Fruit fly (Drosophila melanogaster) whole organism, embryonic: ENCODE measurements around the gene U2af50.

Experiments
- Abd-B ChIP-seq: fragments of 200-800 bp; sonication (Bioruptor generic); optimal IDR thresholded peaks from 2 replicates; lab custom pipeline; 2018; ENCODE audit warnings: missing biosample characterization, mild to moderate bottlenecking, missing genetic modification characterization, moderate library complexity
- Asciz ChIP-seq: fragments of 200-800 bp; sonication (Bioruptor generic); optimal IDR thresholded peaks from 2 replicates; lab custom pipeline; 2017; ENCODE audit warnings: missing biosample characterization, mild to moderate bottlenecking, missing genetic modification characterization, missing genetic modification reagents
- CG10565 ChIP-seq: fragments of 200-800 bp; sonication (Bioruptor generic); optimal IDR thresholded peaks from 3 replicates; lab custom pipeline; 2016; ENCODE audit warnings: missing biosample characterization, mild to moderate bottlenecking, missing genetic modification characterization
- CG10654 ChIP-seq: fragments of 200-800 bp; sonication (Bioruptor generic); optimal IDR thresholded peaks from 2 replicates; lab custom pipeline; 2016; ENCODE audit warnings: missing biosample characterization, missing genetic modification characterization
- CG10979 ChIP-seq: fragments of 200-800 bp; sonication (Bioruptor generic); optimal IDR thresholded peaks from 2 replicates; lab custom pipeline; 2018; ENCODE audit warnings: missing biosample characterization, mild to moderate bottlenecking, missing genetic modification characterization, moderate library complexity
- CG15479 ChIP-seq: fragments of 200-800 bp; sonication (Bioruptor generic); optimal IDR thresholded peaks from 3 replicates; lab custom pipeline; 2019; ENCODE audit warnings: missing biosample characterization, mild to moderate bottlenecking, missing genetic modification characterization, moderate library complexity
- CG15514 ChIP-seq: fragments of 200-800 bp; sonication (Bioruptor generic); optimal IDR thresholded peaks from 3 replicates; lab custom pipeline; 2017; ENCODE audit warnings: missing biosample characterization, missing genetic modification characterization, mild to moderate bottlenecking, moderate library complexity, missing genetic modification reagents
- CG15601 ChIP-seq: fragments of 200-800 bp; sonication (Bioruptor generic); optimal IDR thresholded peaks from 3 replicates; lab custom pipeline; 2019; ENCODE audit warnings: missing biosample characterization, mild to moderate bottlenecking, missing genetic modification characterization, moderate library complexity
- CG1647 ChIP-seq: fragments of 200-800 bp; sonication (Bioruptor generic); optimal IDR thresholded peaks from 3 replicates; lab custom pipeline; 2016; ENCODE audit warnings: missing biosample characterization, missing genetic modification characterization
- CG16813 ChIP-seq: fragments of 200-800 bp; sonication (Bioruptor generic); IDR thresholded peaks from 3 replicates; pipeline ENCODE4 v1.3.6; 2022; ENCODE audit warnings: missing biosample characterization, missing genetic modification characterization; ENCODE audit not compliant: partially characterized antibody
- CG16863 ChIP-seq: fragments of 200-800 bp; sonication (Bioruptor generic); optimal IDR thresholded peaks from 3 replicates; lab custom pipeline; 2016; ENCODE audit warnings: missing biosample characterization, missing genetic modification characterization
- CG18011 ChIP-seq: fragments of 200-800 bp; sonication (Bioruptor generic); optimal IDR thresholded peaks from 2 replicates; lab custom pipeline; 2017; ENCODE audit warnings: missing biosample characterization, missing genetic modification characterization, mild to moderate bottlenecking, moderate library complexity, missing genotype
- CG2202 ChIP-seq: fragments of 200-800 bp; sonication (Bioruptor generic); optimal IDR thresholded peaks from 2 replicates; lab custom pipeline; 2018; ENCODE audit warnings: missing biosample characterization, mild to moderate bottlenecking, missing genetic modification characterization
- CG32767 ChIP-seq: fragments of 200-800 bp; sonication (Bioruptor generic); IDR thresholded peaks from 2 replicates; pipeline ENCODE4 v1.3.6; 2022; ENCODE audit warnings: missing biosample characterization, missing genetic modification characterization
- CG3726 ChIP-seq: fragments of 200-800 bp; sonication (Bioruptor generic); IDR thresholded peaks from 3 replicates; pipeline ENCODE4, ENCODE4 v1.3.6; 2022; ENCODE audit warnings: missing biosample characterization, missing genetic modification characterization
- CG6791 ChIP-seq: fragments of 200-800 bp; sonication (Bioruptor generic); IDR thresholded peaks from 3 replicates; pipeline ENCODE4 v1.3.6; 2022; ENCODE audit warnings: missing biosample characterization, missing genetic modification characterization; ENCODE audit not compliant: partially characterized antibody
- CG9437 ChIP-seq: fragments of 200-800 bp; sonication (Bioruptor generic); optimal IDR thresholded peaks from 2 replicates; lab custom pipeline; 2018; ENCODE audit warnings: missing biosample characterization, mild to moderate bottlenecking, missing genetic modification characterization
- Dek ChIP-seq: fragments of 200-800 bp; sonication (Bioruptor generic); optimal IDR thresholded peaks from 3 replicates; lab custom pipeline; 2019; ENCODE audit warnings: missing biosample characterization, mild to moderate bottlenecking, missing genetic modification characterization, moderate library complexity
- Dll ChIP-seq: fragments of 200-800 bp; sonication (Bioruptor generic); IDR thresholded peaks from 4 replicates; pipeline ENCODE4 v1.3.6; 2022; ENCODE audit warnings: missing biosample characterization, missing genetic modification characterization; ENCODE audit not compliant: partially characterized antibody
- Eip74EF ChIP-seq, 2 experiments: fragments of 200-800 bp in 1 of 2; fragments of >200 bp in 1 of 2; sonication (Bioruptor generic) in 1 of 2; optimal IDR thresholded peaks; 2 replicates each; lab custom pipeline; 2017 to 2019; ENCODE audit warnings: missing biosample characterization in 2 of 2, missing genetic modification characterization in 2 of 2, mild to moderate bottlenecking in 1 of 2, moderate library complexity in 1 of 2
- Fer2 ChIP-seq: fragments of 200-800 bp; sonication (Bioruptor generic); optimal IDR thresholded peaks from 2 replicates; lab custom pipeline; 2018; ENCODE audit warnings: missing biosample characterization, mild to moderate bottlenecking, missing genetic modification characterization, moderate library complexity
- HLH3B ChIP-seq: fragments of 200-800 bp; sonication (Bioruptor generic); IDR thresholded peaks from 2 replicates; pipeline ENCODE4 v1.3.6; 2022; ENCODE audit warnings: missing biosample characterization, missing genetic modification characterization
- HLHmδ ChIP-seq: fragments of 200-800 bp; sonication (Bioruptor generic); optimal IDR thresholded peaks from 2 replicates; lab custom pipeline; 2018; ENCODE audit warnings: missing biosample characterization, mild to moderate bottlenecking, missing genetic modification characterization, moderate library complexity
- Kr ChIP-seq: fragments of 200-800 bp; sonication (Bioruptor generic); optimal IDR thresholded peaks from 2 replicates; lab custom pipeline; 2017; ENCODE audit warnings: missing biosample characterization, mild to moderate bottlenecking, missing genetic modification characterization
- Max ChIP-seq: fragments of 200-800 bp; sonication (Bioruptor generic); optimal IDR thresholded peaks from 2 replicates; lab custom pipeline; 2016; ENCODE audit warnings: missing biosample characterization, mild to moderate bottlenecking, missing genetic modification characterization
- NC2β ChIP-seq: fragments of 200-800 bp; sonication (Bioruptor generic); optimal IDR thresholded peaks from 2 replicates; lab custom pipeline; 2016; ENCODE audit warnings: missing biosample characterization, missing genetic modification characterization
- NFAT ChIP-seq: fragments of 200-800 bp; sonication (Bioruptor generic); IDR thresholded peaks from 2 replicates; pipeline ENCODE4 v1.3.6; 2022; ENCODE audit warnings: missing biosample characterization, missing genetic modification characterization
- Opbp ChIP-seq: fragments of 200-800 bp; sonication (Bioruptor generic); IDR thresholded peaks from 3 replicates; pipeline ENCODE4 v1.3.6; 2022; ENCODE audit warnings: missing biosample characterization, missing genetic modification characterization; ENCODE audit not compliant: partially characterized antibody
- Scr ChIP-seq: fragments of 200-800 bp; sonication (Bioruptor generic); IDR thresholded peaks from 2 replicates; pipeline ENCODE4 v1.3.6; 2022; ENCODE audit warnings: missing biosample characterization, missing genetic modification characterization; ENCODE audit not compliant: partially characterized antibody
- YL-1 ChIP-seq: fragments of 200-800 bp; sonication (Bioruptor generic); optimal IDR thresholded peaks from 3 replicates; lab custom pipeline; 2017; ENCODE audit warnings: missing biosample characterization, mild to moderate bottlenecking, missing genetic modification characterization
- bab2 ChIP-seq: fragments of 200-800 bp; sonication (Bioruptor generic); optimal IDR thresholded peaks from 2 replicates; lab custom pipeline; 2016; ENCODE audit warnings: missing biosample characterization, missing genetic modification characterization
- cas ChIP-seq: fragments of 200-800 bp; sonication (Bioruptor generic); IDR thresholded peaks from 2 replicates; pipeline ENCODE4 v1.3.6; 2022; ENCODE audit warnings: missing biosample characterization, missing genetic modification characterization
- danr ChIP-seq: fragments of 200-800 bp; sonication (Bioruptor generic); IDR thresholded peaks from 2 replicates; pipeline ENCODE4 v1.3.6; 2022; ENCODE audit warnings: missing biosample characterization, missing genetic modification characterization
- dysf ChIP-seq: fragments of 200-800 bp; sonication (Bioruptor generic); IDR thresholded peaks from 3 replicates; pipeline ENCODE4 v1.3.6; 2022; ENCODE audit warnings: missing biosample characterization, missing genetic modification characterization
- eyg ChIP-seq: fragments of 200-800 bp; sonication (Bioruptor generic); optimal IDR thresholded peaks from 3 replicates; lab custom pipeline; 2016; ENCODE audit warnings: missing biosample characterization, missing genetic modification characterization
- gsb ChIP-seq: fragments of 200-800 bp; sonication (Bioruptor generic); IDR thresholded peaks from 2 replicates; pipeline ENCODE4 v1.3.6; 2022; ENCODE audit warnings: missing biosample characterization, missing genetic modification characterization
- insv ChIP-seq, 2 experiments: fragments of 200-800 bp; sonication (Bioruptor generic); optimal IDR thresholded peaks; 3 replicates each; lab custom pipeline; 2016 to 2018; ENCODE audit warnings: missing biosample characterization in 2 of 2, missing genetic modification characterization in 2 of 2
- knrl ChIP-seq: fragments of 200-800 bp; sonication (Bioruptor generic); IDR thresholded peaks from 3 replicates; pipeline ENCODE4 v1.3.6; 2022; ENCODE audit warnings: missing biosample characterization, missing genetic modification characterization; ENCODE audit not compliant: partially characterized antibody
- odd ChIP-seq: fragments of 200-800 bp; sonication (Bioruptor generic); optimal IDR thresholded peaks from 2 replicates; lab custom pipeline; 2017; ENCODE audit warnings: missing biosample characterization, mild to moderate bottlenecking, missing genetic modification characterization
- p53 ChIP-seq: fragments of 200-800 bp; sonication (Bioruptor generic); optimal IDR thresholded peaks from 2 replicates; lab custom pipeline; 2016; ENCODE audit warnings: missing biosample characterization, missing genetic modification characterization
- phol ChIP-seq: fragments of 200-800 bp; sonication (Bioruptor generic); optimal IDR thresholded peaks from 3 replicates; lab custom pipeline; 2018; ENCODE audit warnings: missing biosample characterization, mild to moderate bottlenecking, missing genetic modification characterization, moderate library complexity
- pros ChIP-seq: fragments of 200-800 bp; sonication (Bioruptor generic); optimal IDR thresholded peaks from 3 replicates; lab custom pipeline; 2019; ENCODE audit warnings: missing biosample characterization, mild to moderate bottlenecking, missing genetic modification characterization, moderate library complexity
- psq ChIP-seq: fragments of 200-800 bp; sonication (Bioruptor generic); optimal IDR thresholded peaks from 2 replicates; lab custom pipeline; 2017; ENCODE audit warnings: missing biosample characterization, missing genetic modification characterization
- rib ChIP-seq: fragments of 200-800 bp; sonication (Bioruptor generic); IDR thresholded peaks from 2 replicates; pipeline ENCODE4 v1.3.6; 2022; ENCODE audit warnings: missing biosample characterization, missing genetic modification characterization
- sens ChIP-seq: fragments of 200-800 bp; sonication (Bioruptor generic); peaks from one replicate; lab custom pipeline; 2016; ENCODE audit warnings: missing biosample characterization, missing genetic modification characterization
- sima ChIP-seq: fragments of 200-800 bp; sonication (Bioruptor generic); optimal IDR thresholded peaks from 2 replicates; lab custom pipeline; 2016; ENCODE audit warnings: missing biosample characterization, missing genetic modification characterization
- sna ChIP-seq: fragments of 200-800 bp; sonication (Bioruptor generic); IDR thresholded peaks from 2 replicates; pipeline ENCODE4 v1.3.6; 2022; ENCODE audit warnings: missing biosample characterization, missing genetic modification characterization; ENCODE audit not compliant: partially characterized antibody
- zf30C ChIP-seq: fragments of 200-800 bp; sonication (Bioruptor generic); optimal IDR thresholded peaks from 3 replicates; lab custom pipeline; 2018; ENCODE audit warnings: missing biosample characterization, mild to moderate bottlenecking, missing genetic modification characterization
- zfh1 ChIP-seq: fragments of 200-800 bp; sonication (Bioruptor generic); IDR thresholded peaks from 3 replicates; pipeline ENCODE4 v1.3.6; 2022; ENCODE audit warnings: missing biosample characterization, missing genetic modification characterization

U2af50 gene

DNA sequence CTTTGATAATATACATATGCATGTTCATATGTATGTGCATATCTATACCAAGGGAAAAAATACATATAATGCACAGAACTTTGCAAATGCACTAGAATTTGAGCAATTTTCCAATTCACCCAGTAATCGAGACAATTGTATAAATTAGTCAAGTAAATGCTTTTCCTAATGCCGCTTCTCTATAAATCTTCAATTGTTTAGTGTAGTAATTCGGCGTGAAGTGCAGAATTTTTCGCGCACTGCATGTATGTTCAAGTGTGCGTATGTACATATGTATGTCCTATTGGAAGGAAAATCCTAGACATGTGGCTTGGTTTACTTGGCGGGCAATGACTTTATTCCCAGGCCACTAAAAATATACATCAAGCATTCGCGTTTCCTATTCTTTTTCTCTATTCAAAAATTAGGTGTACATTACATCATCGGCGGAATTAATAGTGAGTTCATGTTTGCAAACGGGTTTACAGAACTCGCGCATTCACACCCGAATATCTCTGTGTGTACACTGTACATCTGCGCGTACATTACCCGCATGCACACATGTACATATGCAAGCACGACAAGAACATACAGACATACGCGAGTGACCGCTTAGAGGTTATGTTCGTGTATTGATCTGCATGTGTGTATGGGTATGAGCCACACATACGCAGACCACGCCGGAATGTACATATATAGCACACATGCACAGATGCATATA is 39.8 kb downstream of the U2af50 start (continued):
- TF ChIP-seq Eip74EF (GFP tag; optimal IDR thresholded peaks at IDR 0.05; lab: Kevin White, UChicago): peak in 1 of 2 experiments; percentile 11
- TF ChIP-seq Asciz (GFP tag; lab: Kevin White, UChicago): no peak
- TF ChIP-seq CG15514 (GFP tag; lab: Kevin White, UChicago): peak; percentile 47
- peak; percentile 68 for TF ChIP-seq zf30C
- TF ChIP-seq CG32767 (GFP tag; lab: Robert Waterston, UW): no peak
- TF ChIP-seq psq: no peak
- TF ChIP-seq eyg (GFP tag; lab: Kevin White, UChicago): no peak
- TF ChIP-seq Dek (tag; lab: Kevin White, UChicago): no peak
- TF ChIP-seq Opbp (GFP tag; lab: Robert Waterston, UW): peak; percentile 49; the same call in 2 of the 3 replicates
- no peak for TF ChIP-seq CG9437 (GFP tag; lab: Kevin White, UChicago)
- no peak for TF ChIP-seq pros
- TF ChIP-seq HLH3B: no peak
- no peak for TF ChIP-seq NC2β (GFP tag; lab: Kevin White, UChicago)
- peak; percentile 69 for TF ChIP-seq sens (GFP tag; lab: Kevin White, UChicago)
- no peak for TF ChIP-seq CG3726 (GFP tag; lab: Robert Waterston, UW)
- TF ChIP-seq CG6791: peak; percentile 64; the same call in 2 of the 3 replicates
- TF ChIP-seq CG16813 (GFP tag; lab: Robert Waterston, UW): no peak
- peak; percentile 29; the same call in 1 of the 3 replicates for TF ChIP-seq knrl (GFP tag; lab: Robert Waterston, UW)
- no peak for TF ChIP-seq Max (GFP tag; lab: Kevin White, UChicago)
- TF ChIP-seq CG10654 (GFP tag; lab: Kevin White, UChicago): no peak
- no peak for TF ChIP-seq gsb (GFP tag; lab: Robert Waterston, UW)
- TF ChIP-seq CG15479 (GFP tag; lab: Kevin White, UChicago): peak; percentile 88
- TF ChIP-seq CG15601 (tag; lab: Kevin White, UChicago): no peak
- TF ChIP-seq Kr: no peak
- TF ChIP-seq bab2 (GFP tag; lab: Kevin White, UChicago): no peak
- TF ChIP-seq insv (GFP tag; optimal IDR thresholded peaks at IDR 0.05; lab: Kevin White, UChicago): peak in 1 of 2 experiments; percentile 83
- no peak for TF ChIP-seq dysf (GFP tag; lab: Robert Waterston, UW)
- TF ChIP-seq sna (GFP tag; lab: Robert Waterston, UW): no peak
- TF ChIP-seq CG10565 (GFP tag; lab: Kevin White, UChicago): no peak
- no peak for TF ChIP-seq odd (GFP tag; lab: Kevin White, UChicago)
- TF ChIP-seq rib (GFP tag; lab: Robert Waterston, UW): no peak
- no peak for TF ChIP-seq danr (GFP tag; lab: Robert Waterston, UW)
- no peak for TF ChIP-seq Fer2 (tag; lab: Kevin White, UChicago)
- no peak for TF ChIP-seq Dll (GFP tag; lab: Robert Waterston, UW)
- TF ChIP-seq HLHmδ (GFP tag; lab: Kevin White, UChicago): peak; percentile 69
- no peak for TF ChIP-seq CG16863
- TF ChIP-seq cas (GFP tag; lab: Robert Waterston, UW): no peak
- TF ChIP-seq Abd-B: no peak
- TF ChIP-seq zfh1 (GFP tag; lab: Robert Waterston, UW): no peak
- TF ChIP-seq p53: no peak
- no peak for TF ChIP-seq CG2202 (tag; lab: Kevin White, UChicago)
- TF ChIP-seq YL-1: peak; percentile 22
- TF ChIP-seq CG18011 (GFP tag; lab: Kevin White, UChicago): no peak
- no peak for TF ChIP-seq sima (GFP tag; lab: Kevin White, UChicago)
- 0 out of 2 replicates have a peak, but pooled peaks have one; percentile 8 for TF ChIP-seq Scr (GFP tag; lab: Robert Waterston, UW)
- no peak for TF ChIP-seq CG1647 (GFP tag; lab: Kevin White, UChicago)
- no peak for TF ChIP-seq phol (tag; lab: Kevin White, UChicago)
- no peak for TF ChIP-seq NFAT (GFP tag; lab: Robert Waterston, UW)
- TF ChIP-seq CG10979 (tag; lab: Kevin White, UChicago): no peak
